Worm (Caenorhabditis elegans) whole organism, L2 larva: Measurements from ENCODE around the gene T01B4.3.

Experiments used
- R02D3.7 ChIP-seq: fragments of 150-350 bp; optimal IDR thresholded peaks from 2 replicates; lab custom pipeline; 2014; ENCODE audit warnings: missing biosample characterization, missing genetic modification characterization
- aly-2 ChIP-seq: fragments of 150-350 bp; optimal IDR thresholded peaks from 2 replicates; lab custom pipeline; 2014; ENCODE audit warnings: missing biosample characterization, missing genetic modification characterization
- ceh-82 ChIP-seq: fragments of 150-350 bp; optimal IDR thresholded peaks from 2 replicates; lab custom pipeline; 2014; ENCODE audit warnings: missing biosample characterization, missing genetic modification characterization
- elt-3 ChIP-seq: sonication (generic microtip); optimal IDR thresholded peaks from 2 replicates; lab custom pipeline; 2017; ENCODE audit warnings: missing biosample characterization, missing genetic modification characterization
- fos-1 ChIP-seq: fragments of 150-350 bp; optimal IDR thresholded peaks from 2 replicates; lab custom pipeline; 2014; ENCODE audit warnings: missing biosample characterization, missing genetic modification characterization
- lin-39 ChIP-seq: fragments of 150-350 bp; optimal IDR thresholded peaks from 2 replicates; lab custom pipeline; 2014; ENCODE audit warnings: missing biosample characterization, missing genetic modification reagents, missing genetic modification characterization
- nhr-11 ChIP-seq: fragments of 150-350 bp; optimal IDR thresholded peaks from 2 replicates; lab custom pipeline; 2014; ENCODE audit warnings: missing biosample characterization, missing genetic modification characterization
- skn-1 ChIP-seq: sonication (generic microtip); optimal IDR thresholded peaks from 2 replicates; lab custom pipeline; 2017; ENCODE audit warnings: missing biosample characterization, missing genetic modification characterization
- zag-1 ChIP-seq: fragments of 150-350 bp; optimal IDR thresholded peaks from 2 replicates; lab custom pipeline; 2014; ENCODE audit warnings: missing biosample characterization, missing genetic modification characterization
- ztf-11 ChIP-seq: sonication (generic microtip); optimal IDR thresholded peaks from 2 replicates; lab custom pipeline; 2017; ENCODE audit warnings: missing biosample characterization, missing genetic modification characterization

DNA sequence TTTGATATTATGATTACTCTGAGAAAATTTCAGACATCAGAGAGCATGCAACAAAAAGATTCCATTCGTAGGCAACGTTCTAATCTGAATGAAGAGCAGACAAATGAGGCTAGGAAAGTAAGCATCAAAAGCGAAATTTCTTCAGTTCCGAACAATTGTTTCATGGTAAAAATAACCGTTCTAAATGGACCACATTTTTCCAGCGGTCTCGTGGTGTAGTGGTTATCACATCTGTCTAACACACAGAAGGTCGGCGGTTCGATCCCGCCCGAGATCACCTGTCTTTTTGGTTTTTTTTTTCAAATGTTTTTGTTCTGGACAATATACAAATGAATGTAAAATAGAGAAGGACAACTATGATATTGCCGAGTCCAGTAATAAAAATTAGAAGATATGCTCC lies 17.7 kb downstream of the T01B4.3 start, which contains the start of gene twk-21:
- no peak for TF ChIP-seq R02D3.7
- no peak for TF ChIP-seq fos-1 (tag; lab: Kevin White, UChicago)
- no peak for TF ChIP-seq nhr-11
- no peak for TF ChIP-seq elt-3 (tag; lab: Kevin White, UChicago)
- no peak for TF ChIP-seq lin-39
- TF ChIP-seq aly-2 (tag; lab: Kevin White, UChicago), result no peak
- no peak for TF ChIP-seq skn-1 (tag; lab: Kevin White, UChicago)
- TF ChIP-seq zag-1, result no peak
- no peak for TF ChIP-seq ztf-11 (tag; lab: Kevin White, UChicago)
- TF ChIP-seq ceh-82, result no peak
